Worm (Caenorhabditis elegans) whole organism, L3 larva: ENCODE results near the gene cyp-13A4.

Experiments used
- ceh-82 ChIP-seq: fragments of 150-350 bp; optimal IDR thresholded peaks from 2 replicates; lab custom pipeline; 2014; ENCODE audit warnings: missing biosample characterization, missing genetic modification characterization
- ceh-9 ChIP-seq: sonication (generic microtip); optimal IDR thresholded peaks from 2 replicates; lab custom pipeline; 2018; ENCODE audit warnings: missing biosample characterization, missing genetic modification characterization
- nfya-1 ChIP-seq: sonication (generic microtip); optimal IDR thresholded peaks from 2 replicates; lab custom pipeline; 2017; ENCODE audit warnings: missing genetic modification characterization, mild to moderate bottlenecking, missing compliant biosample characterization, antibody characterized with exemption, moderate library complexity; ENCODE audit not compliant: insufficient read depth
- nhr-76 ChIP-seq: fragments of 150-350 bp; sonication (generic microtip); optimal IDR thresholded peaks from 5 replicates; lab custom pipeline; 2014; ENCODE audit warnings: missing biosample characterization, missing genetic modification characterization
- pha-4 ChIP-seq: fragments of 150-350 bp; optimal IDR thresholded peaks from 2 replicates; lab custom pipeline; 2014; ENCODE audit warnings: missing biosample characterization, missing genetic modification reagents, missing genetic modification characterization
- zag-1 ChIP-seq: fragments of 150-350 bp; optimal IDR thresholded peaks from 2 replicates; lab custom pipeline; 2014; ENCODE audit warnings: missing biosample characterization, missing genetic modification characterization
- ztf-11 ChIP-seq: fragments of 150-350 bp; optimal IDR thresholded peaks from 2 replicates; lab custom pipeline; 2014; ENCODE audit warnings: missing biosample characterization, missing genetic modification characterization

DNA sequence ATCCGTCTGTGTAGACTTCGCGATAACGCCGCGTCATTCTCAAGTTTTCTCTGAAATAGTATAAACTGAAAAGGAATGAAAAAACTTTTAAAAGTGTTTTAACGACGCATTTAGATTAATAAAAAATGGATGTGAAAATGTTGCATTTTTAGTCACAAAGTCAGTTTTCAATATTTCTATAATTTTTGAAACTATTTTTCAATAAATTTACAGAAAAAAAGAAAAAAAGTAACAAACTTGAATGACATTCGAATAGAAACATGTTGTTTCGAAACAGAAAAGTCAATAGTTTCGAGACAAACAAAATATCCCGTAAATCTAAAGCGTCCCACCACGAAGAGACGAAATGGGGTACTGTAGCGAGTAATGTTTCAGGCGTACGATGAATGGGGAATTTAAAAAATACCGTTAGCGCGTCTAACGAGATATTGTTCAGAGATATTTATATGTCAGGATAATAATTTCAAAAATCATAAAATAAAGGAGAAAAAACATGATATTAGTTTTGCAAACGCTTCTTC is 44.5 kb upstream of the cyp-13A4 start, which contains the start of gene rnh-1.2:
- TF ChIP-seq zag-1 (tag; lab: Kevin White, UChicago): no peak
- no peak for TF ChIP-seq nfya-1 (tag; lab: Kevin White, UChicago)
- TF ChIP-seq nhr-76 (tag; lab: Kevin White, UChicago): no peak
- no peak for TF ChIP-seq pha-4 (tag; lab: Kevin White, UChicago)
- no peak for TF ChIP-seq ceh-82 (tag; lab: Kevin White, UChicago)
- TF ChIP-seq ceh-9 (tag; lab: Kevin White, UChicago): no peak
- no peak for TF ChIP-seq ztf-11 (tag; lab: Kevin White, UChicago)
